Worm (Caenorhabditis elegans) whole organism, late embryonic: ENCODE data around the gene tnt-4.

Experiments
- K02D7.2 ChIP-seq: sonication (generic microtip); optimal IDR thresholded peaks from 2 replicates; lab custom pipeline; 2017; ENCODE audit warnings: mild to moderate bottlenecking, missing genetic modification characterization, missing compliant biosample characterization
- ceh-14 ChIP-seq: sonication (generic microtip); optimal IDR thresholded peaks from 2 replicates; lab custom pipeline; 2016; ENCODE audit warnings: missing genotype, missing genetic modification characterization, missing compliant biosample characterization
- ceh-18 ChIP-seq: sonication (generic microtip); optimal IDR thresholded peaks from 2 replicates; lab custom pipeline; 2016; ENCODE audit warnings: missing genetic modification characterization, missing compliant biosample characterization
- ceh-22 ChIP-seq: sonication (generic microtip); optimal IDR thresholded peaks from 2 replicates; lab custom pipeline; 2017; ENCODE audit warnings: missing biosample characterization, missing genetic modification characterization
- ceh-24 ChIP-seq: sonication (generic microtip); optimal IDR thresholded peaks from 2 replicates; lab custom pipeline; 2016; ENCODE audit warnings: mild to moderate bottlenecking, missing genetic modification characterization, missing compliant biosample characterization
- ceh-31 ChIP-seq: sonication (generic microtip); optimal IDR thresholded peaks from 2 replicates; lab custom pipeline; 2016; ENCODE audit warnings: missing genetic modification characterization, missing compliant biosample characterization
- ceh-45 ChIP-seq: fragments of 200-800 bp; sonication (Bioruptor generic); IDR thresholded peaks from 2 replicates; pipeline ENCODE4 v1.3.6; 2022; ENCODE audit warnings: missing genetic modification reagents, missing genetic modification characterization, missing compliant biosample characterization
- ceh-9 ChIP-seq: sonication (generic microtip); optimal IDR thresholded peaks from 2 replicates; lab custom pipeline; 2016; ENCODE audit warnings: mild to moderate bottlenecking, missing genetic modification characterization, inconsistent platforms, missing compliant biosample characterization
- dmd-4 ChIP-seq: sonication (generic microtip); optimal IDR thresholded peaks from 2 replicates; lab custom pipeline; 2016; ENCODE audit warnings: borderline replicate concordance, missing genetic modification characterization, missing compliant biosample characterization
- dve-1 ChIP-seq: sonication (generic microtip); optimal IDR thresholded peaks from 2 replicates; lab custom pipeline; 2017; ENCODE audit warnings: antibody characterized with exemption, mild to moderate bottlenecking, missing genetic modification characterization, missing compliant biosample characterization
- fkh-6 ChIP-seq: sonication (generic microtip); optimal IDR thresholded peaks from 2 replicates; lab custom pipeline; 2016; ENCODE audit warnings: missing genetic modification characterization, missing compliant biosample characterization
- hlh-15 ChIP-seq: sonication (generic microtip); optimal IDR thresholded peaks from 2 replicates; lab custom pipeline; 2016; ENCODE audit warnings: missing genetic modification characterization, missing compliant biosample characterization
- nfya-1 ChIP-seq: sonication (generic microtip); optimal IDR thresholded peaks from 2 replicates; lab custom pipeline; 2017; ENCODE audit warnings: missing genetic modification characterization, mild to moderate bottlenecking, missing compliant biosample characterization, antibody characterized with exemption, moderate library complexity
- nhr-11 ChIP-seq: fragments of 150-350 bp; optimal IDR thresholded peaks from 2 replicates; lab custom pipeline; 2014; ENCODE audit warnings: missing biosample characterization, missing genetic modification characterization
- pha-4 ChIP-seq: fragments of 150-350 bp; optimal IDR thresholded peaks from 2 replicates; lab custom pipeline; 2018; ENCODE audit warnings: missing biosample characterization, missing genetic modification reagents, missing genetic modification characterization
- pros-1 ChIP-seq: fragments of 150-350 bp; optimal IDR thresholded peaks from 2 replicates; lab custom pipeline; 2014; ENCODE audit warnings: missing biosample characterization, missing genetic modification reagents, missing genetic modification characterization
- ref-2 ChIP-seq: sonication (generic microtip); optimal IDR thresholded peaks from 2 replicates; lab custom pipeline; 2016; ENCODE audit warnings: missing genetic modification characterization, missing compliant biosample characterization
- rnt-1 ChIP-seq: sonication (generic microtip); optimal IDR thresholded peaks from 2 replicates; lab custom pipeline; 2016; ENCODE audit warnings: missing genetic modification characterization, missing compliant biosample characterization
- sdc-2 ChIP-seq: sonication (generic microtip); optimal IDR thresholded peaks from 2 replicates; lab custom pipeline; 2016; ENCODE audit warnings: missing genotype, missing genetic modification characterization, missing compliant biosample characterization
- tbx-2 ChIP-seq: sonication (generic microtip); optimal IDR thresholded peaks from 2 replicates; lab custom pipeline; 2016; ENCODE audit warnings: missing genetic modification characterization, missing compliant biosample characterization
- tbx-7 ChIP-seq: sonication (generic microtip); optimal IDR thresholded peaks from 2 replicates; lab custom pipeline; 2016; ENCODE audit warnings: missing genotype, missing genetic modification characterization, missing compliant biosample characterization
- unc-42 ChIP-seq: sonication (generic microtip); optimal IDR thresholded peaks from 2 replicates; lab custom pipeline; 2016; ENCODE audit warnings: missing genotype, missing genetic modification characterization, missing compliant biosample characterization
- unc-86 ChIP-seq: sonication (generic microtip); optimal IDR thresholded peaks from 2 replicates; lab custom pipeline; 2016; ENCODE audit warnings: missing genetic modification characterization, missing compliant biosample characterization
- zip-5 ChIP-seq: sonication (generic microtip); optimal IDR thresholded peaks from 2 replicates; lab custom pipeline; 2016; ENCODE audit warnings: missing genetic modification characterization, missing compliant biosample characterization

The tnt-4 gene

DNA sequence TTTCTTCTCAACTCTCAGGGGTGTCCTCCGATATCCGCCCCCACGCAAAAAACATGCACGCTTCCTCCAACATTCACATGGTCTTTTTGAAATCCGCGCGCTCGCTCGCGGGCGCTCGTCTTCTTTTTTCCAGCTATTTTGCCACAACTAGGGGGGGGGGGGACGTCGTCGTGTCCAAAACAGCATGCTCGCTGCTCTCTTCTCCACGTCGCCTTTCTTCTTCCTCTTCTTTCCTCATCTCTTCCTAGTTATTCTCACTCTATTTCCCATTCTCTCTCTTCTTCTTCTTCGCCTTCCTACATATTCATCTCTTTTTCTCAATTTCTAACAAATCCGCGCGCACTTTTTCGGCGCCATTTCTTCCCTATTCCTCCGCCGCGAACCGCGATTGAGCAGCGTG lies 49.3 kb downstream of the tnt-4 start:
- no peak for TF ChIP-seq dve-1 (tag; lab: Kevin White, UChicago)
- no peak for TF ChIP-seq nhr-11
- TF ChIP-seq ceh-9 (tag; lab: Kevin White, UChicago), result no peak
- no peak for TF ChIP-seq pros-1 (tag; lab: Kevin White, UChicago)
- TF ChIP-seq ceh-31 (tag; lab: Kevin White, UChicago), result peak; percentile 56
- TF ChIP-seq sdc-2 (tag; lab: Kevin White, UChicago), result no peak
- peak; percentile 3 for TF ChIP-seq dmd-4 (tag; lab: Kevin White, UChicago)
- no peak for TF ChIP-seq hlh-15 (tag; lab: Kevin White, UChicago)
- TF ChIP-seq tbx-7 (tag; lab: Kevin White, UChicago), result no peak
- TF ChIP-seq ceh-45, result no peak
- peak; percentile 23 for TF ChIP-seq tbx-2
- no peak for TF ChIP-seq fkh-6 (tag; lab: Kevin White, UChicago)
- TF ChIP-seq unc-42 (tag; lab: Kevin White, UChicago), result peak; percentile 68
- no peak for TF ChIP-seq ceh-22
- TF ChIP-seq K02D7.2 (tag; lab: Kevin White, UChicago), result no peak
- TF ChIP-seq ceh-14 (tag; lab: Kevin White, UChicago), result peak; percentile 32
- peak; percentile 26 for TF ChIP-seq ceh-18 (tag; lab: Kevin White, UChicago)
- TF ChIP-seq unc-86 (tag; lab: Kevin White, UChicago), result no peak
- no peak for TF ChIP-seq rnt-1 (tag; lab: Kevin White, UChicago)
- no peak for TF ChIP-seq ref-2
- no peak for TF ChIP-seq zip-5 (tag; lab: Kevin White, UChicago)
- no peak for TF ChIP-seq ceh-24

DNA sequence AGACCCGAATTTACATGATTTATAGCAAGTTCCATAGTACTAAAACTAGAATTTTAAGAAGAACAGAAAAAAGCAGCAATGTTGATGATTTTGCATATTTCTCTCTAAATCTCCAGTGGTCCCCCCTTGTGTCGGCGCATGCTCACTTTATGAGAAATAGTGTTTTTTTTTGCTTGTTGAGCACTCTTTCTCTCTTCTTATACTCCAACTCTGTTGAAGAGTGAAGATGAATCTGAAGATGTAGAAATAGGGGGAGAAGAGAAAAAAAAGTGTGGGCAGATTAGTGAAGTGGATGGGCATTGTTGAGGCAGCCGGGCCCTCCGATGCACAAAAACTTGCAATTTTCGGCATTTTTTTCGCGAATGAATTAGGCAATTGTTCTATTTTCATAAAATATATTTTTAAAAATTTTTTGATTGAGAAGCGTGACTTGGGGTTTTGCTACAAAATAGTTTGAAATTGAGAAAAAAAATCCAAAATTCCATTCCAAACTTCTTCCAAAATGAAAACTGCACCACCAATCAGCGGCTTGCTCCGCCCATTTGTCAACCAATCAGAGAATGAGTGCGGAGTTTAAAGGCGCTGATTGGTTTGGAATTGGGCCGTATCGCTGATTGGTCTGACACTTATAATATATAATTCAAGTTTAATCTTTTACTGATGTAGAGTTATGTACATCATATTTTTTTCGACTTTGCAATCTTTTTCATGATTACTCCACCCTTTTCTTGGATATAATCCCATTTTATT lies 52.1 kb downstream of the tnt-4 start:
- TF ChIP-seq pha-4 (tag; lab: Kevin White, UChicago) (no peak), ref-2 (no peak), nfya-1 (peak; percentile 89)
